Fruit fly (Drosophila melanogaster) whole organism, adult: ENCODE measurements around the gene CG7656.

ENCODE experiments used
- CG12768 ChIP-seq: fragments of 200-800 bp; sonication (Bioruptor generic); optimal IDR thresholded peaks from 2 replicates; lab custom pipeline; 2017; ENCODE audit warnings: missing biosample characterization, missing genetic modification characterization, mild to moderate bottlenecking, moderate library complexity, missing genetic modification reagents
- CG14711 ChIP-seq: fragments of 200-800 bp; sonication (Bioruptor generic); optimal IDR thresholded peaks from 2 replicates; lab custom pipeline; 2018; ENCODE audit warnings: missing biosample characterization, mild to moderate bottlenecking, missing genetic modification characterization, moderate library complexity
- CG33017 ChIP-seq: fragments of 200-800 bp; sonication (Bioruptor generic); optimal IDR thresholded peaks from 2 replicates; lab custom pipeline; 2018; ENCODE audit warnings: missing biosample characterization, mild to moderate bottlenecking, missing genetic modification characterization, moderate library complexity
- CG5204 ChIP-seq: fragments of 200-800 bp; sonication (Bioruptor generic); optimal IDR thresholded peaks from 2 replicates; lab custom pipeline; 2016; ENCODE audit warnings: missing biosample characterization, missing genetic modification characterization
- Clk ChIP-seq: fragments of 200-800 bp; sonication (Bioruptor generic); optimal IDR thresholded peaks from 2 replicates; lab custom pipeline; 2017; ENCODE audit warnings: missing biosample characterization, missing genetic modification characterization
- Hr96 ChIP-seq: fragments of 200-800 bp; sonication (Bioruptor generic); optimal IDR thresholded peaks from 2 replicates; lab custom pipeline; 2016; ENCODE audit warnings: missing biosample characterization, missing genetic modification characterization
- cic ChIP-seq: fragments of 200-800 bp; sonication (Bioruptor generic); optimal IDR thresholded peaks from 2 replicates; lab custom pipeline; 2017; ENCODE audit warnings: missing biosample characterization, mild to moderate bottlenecking, missing genetic modification characterization, moderate library complexity
- cnc ChIP-seq, 2 experiments: fragments of >200 bp; optimal IDR thresholded peaks; 2 replicates each; lab custom pipeline; 2017
- kay ChIP-seq: fragments of 200-800 bp; sonication (Bioruptor generic); peaks from one replicate; lab custom pipeline; 2016; ENCODE audit warnings: missing biosample characterization, missing genetic modification characterization, borderline replicate concordance
- pad ChIP-seq: fragments of 200-800 bp; sonication (Bioruptor generic); optimal IDR thresholded peaks from 3 replicates; lab custom pipeline; 2017; ENCODE audit warnings: missing biosample characterization, missing genetic modification characterization, mild to moderate bottlenecking, moderate library complexity, missing genetic modification reagents

The CG7656 gene

DNA sequence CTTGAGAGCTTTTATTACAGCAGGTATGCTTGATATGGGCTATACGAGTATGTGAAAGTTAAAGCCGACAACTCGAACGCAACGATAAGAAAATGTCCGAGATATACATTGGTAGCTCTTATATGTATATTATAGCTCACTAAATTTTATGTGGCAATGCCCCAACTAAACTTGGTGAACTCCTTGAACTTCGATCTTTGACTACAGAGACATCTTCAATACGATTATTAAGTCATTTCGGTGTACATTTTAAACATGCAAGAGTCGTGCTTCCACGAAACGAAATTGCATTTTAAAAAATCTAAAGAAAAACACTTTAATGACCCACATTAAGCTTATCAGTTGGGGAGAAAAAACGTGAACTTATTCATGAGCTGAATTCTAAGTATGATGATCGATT, 51.4 kb downstream of the CG7656 start:
- TF ChIP-seq pad (no peak), kay (peak; percentile 38), CG5204 (no peak)

DNA sequence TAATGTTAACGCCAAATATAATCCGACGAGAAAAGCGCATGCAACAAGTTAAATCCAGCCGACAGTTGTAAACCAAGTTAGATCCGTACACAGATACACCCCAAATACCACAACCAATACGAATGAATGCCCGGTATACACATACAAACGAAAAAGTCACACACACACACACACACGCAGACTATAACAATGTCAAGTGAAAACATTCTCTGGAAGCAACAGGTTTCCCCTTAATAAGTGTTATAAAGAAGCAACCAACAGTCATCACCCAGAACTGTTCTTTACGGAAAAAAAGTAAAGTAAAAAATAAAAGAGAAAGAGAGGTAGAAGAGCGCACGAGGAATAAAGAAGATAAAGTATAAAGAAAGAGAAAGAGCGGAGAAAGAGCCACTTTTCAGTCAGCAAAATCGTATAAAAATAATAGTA, 52.2 kb downstream of the CG7656 start:
- TF ChIP-seq CG14711 (tag; lab: Kevin White, UChicago), result no peak
- peak; percentile 92 for TF ChIP-seq pad
- TF ChIP-seq Clk (GFP tag; lab: Kevin White, UChicago), result no peak
- TF ChIP-seq CG33017 (tag; lab: Kevin White, UChicago), result no peak
- no peak for TF ChIP-seq cnc (optimal IDR thresholded peaks at IDR 0.05; lab: Kevin White, UChicago)
- no peak for TF ChIP-seq Hr96
- TF ChIP-seq CG12768 (GFP tag; lab: Kevin White, UChicago), result no peak
- TF ChIP-seq kay, result no peak
- TF ChIP-seq cic (GFP tag; lab: Kevin White, UChicago), result no peak
